Fruit fly (Drosophila melanogaster) whole organism, larva: ENCODE measurements around the gene CG14609.

Experiments
- noc ChIP-seq: fragments of 200-800 bp; sonication (Bioruptor generic); optimal IDR thresholded peaks from 3 replicates; lab custom pipeline; 2019; ENCODE audit warnings: missing biosample characterization, mild to moderate bottlenecking, missing genetic modification characterization, moderate library complexity

Gene CG14609

DNA sequence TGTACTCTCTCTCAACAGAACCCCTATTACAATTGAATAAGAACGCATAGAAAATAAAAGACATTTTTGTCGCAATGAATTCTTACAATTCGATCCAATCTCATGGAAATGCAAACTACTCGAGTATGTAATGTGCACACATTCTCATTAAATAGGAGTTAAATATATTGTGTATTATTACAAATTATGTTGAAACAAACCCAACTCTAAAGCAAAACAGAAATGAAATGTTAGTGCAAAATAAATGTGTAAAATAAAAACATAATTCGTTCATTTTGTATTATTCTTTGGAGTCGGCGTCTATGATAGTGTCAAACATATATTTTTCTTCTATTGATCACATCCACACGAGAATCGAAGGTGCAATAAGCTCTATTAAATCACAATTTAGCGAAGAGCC is at the start of gene CG14609:
Gene CG14609 (plus strand): TSS at position 301 of the 400 bp plus-strand sequence.
- no peak for TF ChIP-seq noc (tag; lab: Kevin White, UChicago)

DNA sequence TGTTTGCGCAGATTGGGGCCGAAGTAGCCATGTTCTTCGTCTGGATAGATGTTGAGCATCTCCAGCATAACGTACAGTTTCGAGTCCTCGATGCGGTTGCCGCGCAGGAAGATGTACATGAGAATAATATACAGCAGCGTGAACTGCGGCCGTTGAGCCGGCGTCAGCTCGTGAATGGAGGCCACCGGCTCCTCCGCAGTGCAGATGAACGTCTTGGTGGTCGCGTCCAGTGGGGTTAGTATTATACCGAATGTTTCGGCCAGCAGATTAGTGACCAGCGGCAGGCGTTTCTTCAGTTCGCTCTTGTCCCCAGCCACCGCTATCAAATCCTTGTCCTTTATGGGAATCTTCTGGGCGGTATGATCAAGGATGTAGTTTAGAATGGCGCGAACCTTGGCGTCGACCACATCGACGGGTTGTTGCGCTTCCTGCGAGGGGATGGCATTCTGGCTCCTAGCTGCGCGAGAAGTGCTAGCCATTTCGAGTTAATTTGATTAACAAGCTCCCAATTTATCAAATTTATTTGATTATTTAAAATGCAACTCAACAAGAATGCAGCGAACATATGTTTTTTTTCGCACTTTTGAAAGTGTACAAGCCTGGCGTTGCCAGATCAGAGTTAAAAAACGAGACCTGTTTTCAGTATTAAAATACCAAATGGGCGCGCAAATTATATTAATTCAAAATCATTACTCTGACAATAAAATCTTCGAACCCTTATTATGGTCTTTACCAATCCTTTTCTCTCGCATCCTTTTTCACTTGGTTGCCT is 46.0 kb upstream of the CG14609 start, which contains the start of gene MAGE:
Gene MAGE (minus strand): TSS at position 595 of the 772 bp plus-strand sequence.
- no peak for TF ChIP-seq noc (tag; lab: Kevin White, UChicago)

DNA sequence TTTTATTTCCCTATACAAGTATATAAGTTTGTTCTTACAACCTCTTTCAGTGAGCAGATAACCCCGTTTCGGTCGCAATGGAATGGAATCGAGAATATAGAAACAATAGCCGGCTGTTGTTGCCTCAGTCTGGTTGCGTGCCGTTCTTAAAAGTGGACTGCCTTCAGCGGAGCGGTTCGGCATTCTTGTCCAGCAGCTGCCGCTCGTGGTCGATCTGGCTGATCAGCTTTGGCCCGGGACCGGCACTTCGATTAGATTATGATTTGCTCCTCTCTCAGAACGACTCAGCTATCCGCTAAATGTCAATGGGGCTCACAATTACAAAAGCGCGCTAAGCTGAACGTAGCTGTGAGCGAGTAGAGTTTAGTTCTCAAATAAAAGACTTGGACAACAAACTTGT is 43.7 kb upstream of the CG14609 start:
- TF ChIP-seq noc (tag; lab: Kevin White, UChicago): no peak

DNA sequence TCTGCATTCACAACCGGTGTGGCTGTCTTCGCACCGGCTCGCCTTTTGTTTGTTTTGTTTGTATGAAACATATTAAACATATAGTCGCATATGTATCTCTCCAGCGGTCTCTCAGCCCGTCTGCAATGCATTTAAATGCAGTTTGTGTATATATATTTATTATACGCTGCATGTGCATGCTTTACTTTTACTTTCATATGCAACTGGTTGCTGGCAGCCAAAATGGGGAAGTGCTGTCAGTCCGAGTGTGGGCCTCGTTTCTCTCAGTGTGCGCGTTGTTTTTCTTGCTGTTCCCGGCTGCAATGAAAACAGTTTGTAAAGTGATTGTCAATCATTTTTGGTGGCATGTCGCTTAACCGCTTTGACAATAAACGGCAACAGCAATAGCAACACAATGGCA is 41.2 kb upstream of the CG14609 start:
- no peak for TF ChIP-seq noc (tag; lab: Kevin White, UChicago)

DNA sequence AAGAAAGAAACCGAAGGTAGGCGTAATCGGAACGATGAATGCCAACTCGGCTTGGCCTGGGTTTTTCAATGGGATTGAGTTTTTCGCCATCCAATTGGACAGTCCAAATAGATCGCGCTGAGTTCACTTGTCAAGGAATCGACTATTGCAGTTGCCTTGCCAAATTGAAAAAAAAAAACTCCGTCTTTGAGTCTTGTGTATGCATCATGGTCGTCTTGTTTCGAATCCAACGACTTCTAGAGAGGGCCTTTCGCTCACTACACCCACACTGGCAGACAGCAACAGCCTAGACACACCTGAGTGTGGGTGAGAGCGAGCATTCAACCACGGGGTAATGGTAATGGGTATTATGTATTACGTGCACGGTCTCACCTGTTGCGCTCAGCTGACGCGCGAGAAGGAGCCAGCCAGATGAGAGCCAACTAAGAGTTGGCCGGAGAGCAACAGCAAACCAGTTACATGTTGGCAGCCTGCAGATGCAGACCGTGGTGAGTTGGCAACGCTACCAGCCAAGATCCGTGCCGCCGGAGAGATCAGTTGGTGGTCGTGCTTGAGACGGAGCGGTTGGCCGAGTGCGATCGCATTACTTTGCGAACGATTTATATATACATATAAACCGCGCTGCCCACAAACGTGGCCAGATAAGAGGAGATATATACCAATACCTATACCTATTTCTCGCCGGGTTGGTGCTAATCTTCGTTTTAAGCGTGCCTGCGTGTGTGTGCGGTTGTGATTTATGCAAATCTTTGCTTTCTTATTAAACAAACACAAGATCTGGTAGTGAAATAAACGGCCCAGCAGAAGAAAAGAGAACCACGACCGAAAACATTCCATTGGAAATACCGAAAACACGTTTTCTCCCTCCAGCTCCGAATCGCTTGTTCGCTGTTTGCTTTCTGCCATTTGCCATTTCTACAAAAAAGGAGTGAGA is 38.1 kb upstream of the CG14609 start, which contains the start of gene sas:
Gene sas (plus strand): TSS at position 453 of the 934 bp plus-strand sequence.
- TF ChIP-seq noc (tag; lab: Kevin White, UChicago): no peak

DNA sequence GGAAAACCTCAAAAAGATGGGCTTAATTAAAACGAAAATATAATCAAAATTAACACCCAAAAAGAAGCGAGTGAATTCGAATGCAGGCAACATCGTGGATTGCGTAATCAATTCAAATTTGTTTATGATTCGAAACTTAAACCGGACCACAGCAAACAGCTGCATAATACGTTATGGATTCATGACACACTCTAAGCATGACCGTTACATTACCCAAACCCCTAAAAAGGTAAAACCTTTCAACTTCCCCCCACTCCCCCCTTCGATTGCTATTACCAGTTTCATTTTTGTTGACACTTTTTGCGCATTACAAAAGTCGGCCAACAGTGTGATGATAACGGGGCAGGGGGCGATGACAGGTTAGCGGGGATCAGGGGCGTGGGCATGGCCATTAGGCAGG is 30.8 kb upstream of the CG14609 start:
- TF ChIP-seq noc (tag; lab: Kevin White, UChicago): no peak

dm6 chr3R:7171384-7172099 is 29.2 kb upstream of the CG14609 start:
- no peak for TF ChIP-seq noc (tag; lab: Kevin White, UChicago)

DNA sequence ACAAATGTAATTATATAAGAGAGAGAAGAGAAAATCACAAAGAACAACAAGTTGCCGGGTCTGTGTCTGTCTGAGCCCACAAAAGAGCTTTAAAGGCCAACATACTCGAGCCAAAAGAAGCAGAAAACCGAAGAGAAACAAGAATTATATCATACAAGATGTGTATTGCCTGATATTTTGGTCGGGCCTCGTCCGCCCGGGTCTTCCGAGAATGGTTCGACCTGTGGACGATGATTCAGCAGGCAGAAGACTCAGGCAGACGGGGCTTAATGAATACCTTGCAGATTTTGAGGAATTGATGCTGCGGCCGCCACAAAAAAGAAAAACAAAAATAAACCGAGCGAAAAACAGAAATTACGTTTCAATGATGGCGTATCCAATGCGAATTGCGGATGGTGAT is 27.8 kb upstream of the CG14609 start:
- no peak for TF ChIP-seq noc (tag; lab: Kevin White, UChicago)

- TF ChIP-seq noc (tag; lab: Kevin White, UChicago): no peak
Measured at dm6 chr3R:7174755-7175154, 26.0 kb upstream of the CG14609 start.

DNA sequence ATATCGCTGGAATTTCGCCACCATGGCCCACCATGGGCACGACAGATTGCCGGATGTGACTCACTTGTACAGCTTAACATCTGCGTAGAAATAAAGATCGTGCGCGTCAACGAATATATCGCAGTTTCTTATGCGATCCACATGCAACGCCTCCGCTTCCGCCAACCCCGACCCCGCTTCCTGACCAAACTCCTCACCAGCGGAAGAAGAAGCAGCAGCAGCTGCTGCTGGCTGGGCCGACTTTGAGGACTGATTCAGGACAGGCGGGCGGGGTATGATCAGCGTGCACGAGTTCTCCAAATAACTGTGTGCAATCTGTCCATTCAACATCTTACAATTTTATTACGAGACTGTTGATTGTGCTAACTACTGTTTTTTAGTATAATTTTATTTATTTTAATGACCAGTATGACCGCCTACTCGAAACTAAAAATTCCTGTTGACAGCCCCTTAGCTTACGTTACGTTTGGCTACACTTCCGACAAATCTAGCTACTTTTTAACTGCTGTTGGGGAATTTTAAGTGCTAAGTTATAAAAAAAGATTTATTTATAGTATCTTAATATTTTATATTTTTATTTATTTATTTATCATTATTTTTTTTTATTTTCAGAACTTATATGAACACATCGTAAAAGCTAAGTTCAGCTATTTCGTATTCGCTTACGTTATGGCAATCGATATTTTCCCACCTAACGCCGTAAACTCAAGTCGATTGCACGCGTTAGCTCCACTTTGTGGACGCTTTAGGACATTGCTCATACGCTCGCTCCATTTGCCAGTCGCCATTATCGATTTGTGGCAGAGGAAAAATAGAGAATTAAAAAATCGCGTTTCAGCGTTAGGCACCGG is 14.3 kb upstream of the CG14609 start, which contains the start of the genes CG10055 and lap:
Gene CG10055 (minus strand): TSS at position 432 of the 851 bp plus-strand sequence.
Gene lap (plus strand): TSS at position 753 of the 851 bp plus-strand sequence.
- no peak for TF ChIP-seq noc (tag; lab: Kevin White, UChicago)

dm6 chr3R:7187093-7187912 is 13.5 kb upstream of the CG14609 start:
- no peak for TF ChIP-seq noc (tag; lab: Kevin White, UChicago)

DNA sequence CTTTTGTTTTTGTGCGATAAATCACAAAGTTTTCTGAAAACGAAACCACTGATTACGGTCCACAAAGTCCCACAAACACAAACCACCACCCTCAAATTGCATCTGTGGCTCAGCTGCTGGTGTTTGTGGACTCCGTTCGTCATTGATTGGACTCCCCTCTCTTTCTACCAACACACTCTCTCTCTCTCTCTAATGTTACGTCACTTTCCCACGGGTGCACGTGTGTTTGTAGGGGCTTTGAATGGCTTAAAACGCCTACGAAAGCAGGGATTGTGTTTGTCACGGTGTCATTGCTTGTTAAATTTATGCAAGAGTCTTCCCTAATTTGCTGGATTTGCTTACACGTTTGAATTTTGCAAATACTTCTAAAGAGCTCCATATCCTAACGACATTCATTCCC is 12.8 kb upstream of the CG14609 start:
- no peak for TF ChIP-seq noc (tag; lab: Kevin White, UChicago)

DNA sequence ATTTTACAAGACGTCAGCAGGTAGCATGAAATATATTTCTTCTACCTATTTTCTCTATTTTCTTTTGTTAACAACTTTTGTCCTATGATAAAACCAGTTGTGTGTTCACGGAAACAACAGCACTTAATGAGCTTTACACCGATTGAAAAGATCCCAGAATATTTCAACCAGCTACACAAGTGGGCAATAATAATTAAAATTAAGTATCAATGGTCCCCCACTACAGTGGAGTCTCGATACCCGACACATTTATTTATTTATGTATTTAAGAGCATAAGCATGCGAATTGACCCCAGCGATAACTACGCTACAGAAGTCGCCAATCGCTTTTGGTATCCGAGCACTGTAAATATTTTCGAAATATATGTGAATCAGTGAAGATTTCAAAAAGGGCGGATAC is 12.1 kb upstream of the CG14609 start:
- no peak for TF ChIP-seq noc (tag; lab: Kevin White, UChicago)

- no peak for TF ChIP-seq noc (tag; lab: Kevin White, UChicago)
Measured at dm6 chr3R:7199849-7200248, 921 bp upstream of the CG14609 start.
